Fruit fly (Drosophila melanogaster) whole organism, prepupa: ENCODE results near the gene CG31637.

Experiments used
- Blimp-1 ChIP-seq: fragments of 200-800 bp; sonication (Bioruptor generic); optimal IDR thresholded peaks from 3 replicates; lab custom pipeline; 2017; ENCODE audit warnings: missing biosample characterization, missing genetic modification characterization, mild to moderate bottlenecking, moderate library complexity, missing genetic modification reagents
- CG10669 ChIP-seq: fragments of 200-800 bp; sonication (Bioruptor generic); optimal IDR thresholded peaks from 3 replicates; lab custom pipeline; 2018; ENCODE audit warnings: missing biosample characterization, mild to moderate bottlenecking, missing genetic modification characterization, moderate library complexity
- CG11294 ChIP-seq: fragments of 200-800 bp; sonication (Bioruptor generic); IDR thresholded peaks from 2 replicates; pipeline ENCODE4 v1.3.6; 2022; ENCODE audit warnings: missing biosample characterization, missing genetic modification characterization
- CG11762 ChIP-seq: fragments of 200-800 bp; sonication (Bioruptor generic); optimal IDR thresholded peaks from 3 replicates; lab custom pipeline; 2016; ENCODE audit warnings: missing biosample characterization, missing genetic modification characterization; ENCODE audit not compliant: insufficient read depth
- CG11902 ChIP-seq: fragments of 200-800 bp; sonication (Bioruptor generic); optimal IDR thresholded peaks from 3 replicates; lab custom pipeline; 2016; ENCODE audit warnings: missing biosample characterization, missing genetic modification characterization
- CG15336 ChIP-seq: fragments of 200-800 bp; sonication (Bioruptor generic); IDR thresholded peaks from 2 replicates; pipeline ENCODE4 v1.3.6; 2022; ENCODE audit warnings: missing biosample characterization, missing genetic modification characterization
- CG3032 ChIP-seq: fragments of 200-800 bp; optimal IDR thresholded peaks from 2 replicates; lab custom pipeline; 2019; ENCODE audit warnings: missing biosample characterization, mild to moderate bottlenecking, missing genetic modification characterization, moderate library complexity
- CG32006 ChIP-seq: fragments of 200-800 bp; sonication (Bioruptor generic); optimal IDR thresholded peaks from 3 replicates; lab custom pipeline; 2017; ENCODE audit warnings: missing biosample characterization, mild to moderate bottlenecking, missing genetic modification characterization
- CG34406 ChIP-seq: fragments of 200-800 bp; sonication (Bioruptor generic); optimal IDR thresholded peaks from 3 replicates; lab custom pipeline; 2016; ENCODE audit warnings: missing biosample characterization, missing genetic modification characterization
- CG3919 ChIP-seq: fragments of 200-800 bp; sonication (Bioruptor generic); optimal IDR thresholded peaks from 3 replicates; lab custom pipeline; 2016; ENCODE audit warnings: missing biosample characterization, missing genetic modification characterization
- CG4318 ChIP-seq: fragments of 200-800 bp; sonication (Bioruptor generic); optimal IDR thresholded peaks from 3 replicates; lab custom pipeline; 2017; ENCODE audit warnings: missing biosample characterization, mild to moderate bottlenecking, missing genetic modification characterization
- CG6163 ChIP-seq: fragments of 200-800 bp; sonication (Bioruptor generic); IDR thresholded peaks from 3 replicates; pipeline ENCODE4 v1.3.6; 2022; ENCODE audit warnings: missing biosample characterization, missing genetic modification characterization
- CG6276 ChIP-seq: fragments of 200-800 bp; sonication (Bioruptor generic); optimal IDR thresholded peaks from 2 replicates; lab custom pipeline; 2017; ENCODE audit warnings: missing biosample characterization, mild to moderate bottlenecking, missing genetic modification characterization
- CG6792 ChIP-seq: fragments of 200-800 bp; sonication (Bioruptor generic); optimal IDR thresholded peaks from 3 replicates; lab custom pipeline; 2016; ENCODE audit warnings: missing biosample characterization, missing genetic modification characterization
- CG6854 ChIP-seq: fragments of 200-800 bp; sonication (Bioruptor generic); optimal IDR thresholded peaks from 2 replicates; lab custom pipeline; 2017; ENCODE audit warnings: missing biosample characterization, mild to moderate bottlenecking, missing genetic modification characterization
- CG8119 ChIP-seq: fragments of 200-800 bp; sonication (Bioruptor generic); IDR thresholded peaks from 3 replicates; pipeline ENCODE4 v1.3.6; 2022; ENCODE audit warnings: missing biosample characterization, missing genetic modification characterization
- CG8319 ChIP-seq: fragments of 200-800 bp; sonication (Bioruptor generic); optimal IDR thresholded peaks from 3 replicates; lab custom pipeline; 2016; ENCODE audit warnings: missing biosample characterization, missing genetic modification characterization
- CG9139 ChIP-seq: fragments of 200-800 bp; sonication (Bioruptor generic); optimal IDR thresholded peaks from 3 replicates; lab custom pipeline; 2017; ENCODE audit warnings: missing biosample characterization, mild to moderate bottlenecking, missing genetic modification characterization
- Eip75B ChIP-seq: fragments of 200-800 bp; sonication (Bioruptor generic); optimal IDR thresholded peaks from 3 replicates; lab custom pipeline; 2016; ENCODE audit warnings: missing biosample characterization, missing genetic modification characterization
- Eip78C ChIP-seq: fragments of 200-800 bp; sonication (Bioruptor generic); peaks from one replicate; lab custom pipeline; 2016; ENCODE audit warnings: missing biosample characterization, missing genetic modification characterization
- Eip93F ChIP-seq: fragments of 200-800 bp; sonication (Bioruptor generic); optimal IDR thresholded peaks from 2 replicates; lab custom pipeline; 2016; ENCODE audit warnings: missing biosample characterization, mild to moderate bottlenecking, missing genetic modification characterization
- Ets21C ChIP-seq: fragments of 200-800 bp; sonication (Bioruptor generic); optimal IDR thresholded peaks from 3 replicates; lab custom pipeline; 2016; ENCODE audit warnings: missing biosample characterization, missing genetic modification characterization
- Ets96B ChIP-seq: fragments of 200-800 bp; optimal IDR thresholded peaks from 2 replicates; lab custom pipeline; 2019; ENCODE audit warnings: missing biosample characterization, mild to moderate bottlenecking, missing genetic modification characterization, moderate library complexity
- Hr38 ChIP-seq: sonication (Bioruptor generic); optimal IDR thresholded peaks from 2 replicates; lab custom pipeline; 2016; ENCODE audit warnings: missing biosample characterization, missing genetic modification characterization
- Hr39 ChIP-seq: fragments of 200-800 bp; sonication (Bioruptor generic); optimal IDR thresholded peaks from 2 replicates; lab custom pipeline; 2016; ENCODE audit warnings: missing biosample characterization, missing genetic modification characterization
- Met ChIP-seq: fragments of 200-800 bp; sonication (Bioruptor generic); optimal IDR thresholded peaks from 3 replicates; lab custom pipeline; 2016; ENCODE audit warnings: missing biosample characterization, missing genetic modification characterization
- Sox102F ChIP-seq: fragments of 200-800 bp; sonication (Bioruptor generic); optimal IDR thresholded peaks from 2 replicates; lab custom pipeline; 2016; ENCODE audit warnings: missing biosample characterization, mild to moderate bottlenecking, missing genetic modification characterization
- Sox14 ChIP-seq: fragments of 200-800 bp; sonication (Bioruptor generic); optimal IDR thresholded peaks from 3 replicates; lab custom pipeline; 2016; ENCODE audit warnings: missing biosample characterization, missing genetic modification characterization
- Sox15 ChIP-seq: fragments of 200-800 bp; sonication (Bioruptor generic); optimal IDR thresholded peaks from 3 replicates; lab custom pipeline; 2016; ENCODE audit warnings: missing biosample characterization, missing genetic modification characterization
- achi ChIP-seq: fragments of 200-800 bp; sonication (Bioruptor generic); optimal IDR thresholded peaks from 3 replicates; lab custom pipeline; 2016; ENCODE audit warnings: missing biosample characterization, missing genetic modification characterization
- acj6 ChIP-seq: fragments of 200-800 bp; sonication (Bioruptor generic); optimal IDR thresholded peaks from 3 replicates; lab custom pipeline; 2016; ENCODE audit warnings: missing biosample characterization, missing genetic modification characterization
- cyc ChIP-seq: fragments of 200-800 bp; sonication (Bioruptor generic); optimal IDR thresholded peaks from 3 replicates; lab custom pipeline; 2016; ENCODE audit warnings: missing biosample characterization, missing genetic modification characterization
- dac ChIP-seq: fragments of 200-800 bp; sonication (Bioruptor generic); optimal IDR thresholded peaks from 2 replicates; lab custom pipeline; 2017; ENCODE audit warnings: missing biosample characterization, mild to moderate bottlenecking, missing genetic modification characterization
- dsx ChIP-seq: fragments of 200-800 bp; optimal IDR thresholded peaks from 3 replicates; lab custom pipeline; 2019; ENCODE audit warnings: missing biosample characterization, mild to moderate bottlenecking, missing genetic modification characterization, moderate library complexity; ENCODE audit not compliant: poor library complexity, severe bottlenecking
- eg ChIP-seq: fragments of 200-800 bp; sonication (Bioruptor generic); IDR thresholded peaks from 3 replicates; pipeline ENCODE4 v1.3.6; 2022; ENCODE audit warnings: missing biosample characterization, missing genetic modification characterization
- esn ChIP-seq: fragments of 200-800 bp; sonication (Bioruptor generic); optimal IDR thresholded peaks from 2 replicates; lab custom pipeline; 2016; ENCODE audit warnings: missing biosample characterization, mild to moderate bottlenecking, missing genetic modification characterization, moderate library complexity
- fd85E ChIP-seq: fragments of 200-800 bp; sonication (Bioruptor generic); optimal IDR thresholded peaks from 3 replicates; lab custom pipeline; 2016; ENCODE audit warnings: missing biosample characterization, missing genetic modification characterization
- fkh ChIP-seq: fragments of 200-800 bp; sonication (Bioruptor generic); optimal IDR thresholded peaks from 3 replicates; lab custom pipeline; 2017; ENCODE audit warnings: missing biosample characterization, mild to moderate bottlenecking, missing genetic modification characterization, moderate library complexity
- net ChIP-seq: fragments of 200-800 bp; sonication (Bioruptor generic); optimal IDR thresholded peaks from 3 replicates; lab custom pipeline; 2016; ENCODE audit warnings: missing biosample characterization, missing genetic modification characterization
- spab ChIP-seq: fragments of 200-800 bp; sonication (Bioruptor generic); optimal IDR thresholded peaks from 2 replicates; lab custom pipeline; 2017; ENCODE audit warnings: missing biosample characterization, mild to moderate bottlenecking, missing genetic modification characterization, missing genetic modification reagents
- ss ChIP-seq, 2 experiments: fragments of 200-800 bp; sonication (Bioruptor generic); optimal IDR thresholded peaks; 2 replicates in 1 of 2; 3 replicates in 1 of 2; lab custom pipeline; 2017 to 2018; ENCODE audit warnings: mild to moderate bottlenecking in 2 of 2, missing biosample characterization in 2 of 2, missing genetic modification characterization in 2 of 2, moderate library complexity in 1 of 2
- svp ChIP-seq: fragments of 200-800 bp; sonication (Bioruptor generic); peaks from one replicate; lab custom pipeline; 2016; ENCODE audit warnings: missing biosample characterization, missing genetic modification characterization
- vri ChIP-seq: fragments of 200-800 bp; sonication (Bioruptor generic); optimal IDR thresholded peaks from 3 replicates; lab custom pipeline; 2016; ENCODE audit warnings: missing biosample characterization, mild to moderate bottlenecking, missing genetic modification characterization

The CG31637 gene

dm6 chr2L:6490783-6491249, 7.6 kb upstream of the CG31637 start, which contains the start of the genes Phf5a and CG31638 (continued):
- peak; percentile 87 for TF ChIP-seq CG11762 (GFP tag; lab: Kevin White, UChicago)
- peak; percentile 93 for TF ChIP-seq esn (GFP tag; lab: Kevin White, UChicago)
- peak; percentile 56 for TF ChIP-seq CG11902 (GFP tag; lab: Kevin White, UChicago)
- peak; percentile 88 for TF ChIP-seq CG10669
- TF ChIP-seq CG9139 (GFP tag; lab: Kevin White, UChicago), result no peak
- TF ChIP-seq CG4318 (GFP tag; lab: Kevin White, UChicago), result no peak
- peak; percentile 79 for TF ChIP-seq CG34406
- TF ChIP-seq fkh, result peak; percentile 58
- TF ChIP-seq Eip93F (GFP tag; lab: Kevin White, UChicago), result no peak
- TF ChIP-seq Hr39 (GFP tag; lab: Kevin White, UChicago), result no peak
- peak; percentile 85 for TF ChIP-seq CG15336 (GFP tag; lab: Robert Waterston, UW)
- TF ChIP-seq cyc (GFP tag; lab: Kevin White, UChicago), result peak; percentile 36
- TF ChIP-seq acj6 (GFP tag; lab: Kevin White, UChicago), result no peak
- no peak for TF ChIP-seq Met (GFP tag; lab: Kevin White, UChicago)
- TF ChIP-seq net (GFP tag; lab: Kevin White, UChicago), result no peak
- no peak for TF ChIP-seq Sox15 (GFP tag; lab: Kevin White, UChicago)
- TF ChIP-seq Eip75B (GFP tag; lab: Kevin White, UChicago), result no peak
- no peak for TF ChIP-seq Sox102F (GFP tag; lab: Kevin White, UChicago)
- peak; percentile 74 for TF ChIP-seq achi (GFP tag; lab: Kevin White, UChicago)
- peak; percentile 95 for TF ChIP-seq CG3032 (tag; lab: Kevin White, UChicago)
- TF ChIP-seq Ets96B (tag; lab: Kevin White, UChicago), result peak; percentile 42
- no peak for TF ChIP-seq vri (GFP tag; lab: Kevin White, UChicago)
- peak; percentile 90 for TF ChIP-seq dac (GFP tag; lab: Kevin White, UChicago)
- TF ChIP-seq eg (GFP tag; lab: Robert Waterston, UW), result peak; percentile 97
- TF ChIP-seq fd85E (GFP tag; lab: Kevin White, UChicago), result no peak
- peak; percentile 82 for TF ChIP-seq Ets21C (GFP tag; lab: Kevin White, UChicago)
- TF ChIP-seq Blimp-1 (GFP tag; lab: Kevin White, UChicago), result peak; percentile 98
- TF ChIP-seq CG11294 (GFP tag; lab: Robert Waterston, UW), result peak; percentile 91
- peak; percentile 32 for TF ChIP-seq Hr38 (GFP tag; lab: Kevin White, UChicago)
- no peak for TF ChIP-seq ss (GFP tag; optimal IDR thresholded peaks at IDR 0.05; lab: Kevin White, UChicago)
- peak; percentile 76 for TF ChIP-seq CG6854
- no peak for TF ChIP-seq CG6276 (GFP tag; lab: Kevin White, UChicago)
- TF ChIP-seq CG3919 (GFP tag; lab: Kevin White, UChicago), result peak; percentile 53
- TF ChIP-seq CG6792 (GFP tag; lab: Kevin White, UChicago), result peak; percentile 75

dm6 chr2L:6494405-6494816, 4.0 kb upstream of the CG31637 start, which contains the start of gene CG9547:
TSS of gene CG9547 (minus strand) at chr2L:6494532.
- TF ChIP-seq CG15336 (GFP tag; lab: Robert Waterston, UW) (peak; percentile 17; the same call in 1 of the 2 replicates), Ets96B (tag; lab: Kevin White, UChicago) (no peak), fkh (peak; percentile 80), Ets21C (GFP tag; lab: Kevin White, UChicago) (no peak), vri (GFP tag; lab: Kevin White, UChicago) (peak; percentile 52), CG6854 (peak; percentile 58), CG3032 (tag; lab: Kevin White, UChicago) (no peak), dac (GFP tag; lab: Kevin White, UChicago) (no peak), esn (GFP tag; lab: Kevin White, UChicago) (peak; percentile 17), CG6163 (peak; percentile 53), acj6 (GFP tag; lab: Kevin White, UChicago) (no peak), cyc (GFP tag; lab: Kevin White, UChicago) (no peak), CG8119 (no peak), svp (GFP tag; lab: Kevin White, UChicago) (peak; percentile 88), Sox14 (GFP tag; lab: Kevin White, UChicago) (peak; percentile 14), dsx (GFP tag; lab: Kevin White, UChicago) (peak; percentile 80), spab (GFP tag; lab: Kevin White, UChicago) (no peak), CG6276 (GFP tag; lab: Kevin White, UChicago) (no peak), Eip78C (GFP tag; lab: Kevin White, UChicago) (peak; percentile 53), Met (GFP tag; lab: Kevin White, UChicago) (no peak), CG34406 (no peak), CG9139 (GFP tag; lab: Kevin White, UChicago) (no peak), eg (GFP tag; lab: Robert Waterston, UW) (peak; percentile 58; the same call in 2 of the 3 replicates), CG8319 (GFP tag; lab: Kevin White, UChicago) (no peak), net (GFP tag; lab: Kevin White, UChicago) (peak; percentile 11), CG32006 (GFP tag; lab: Kevin White, UChicago) (no peak), CG3919 (GFP tag; lab: Kevin White, UChicago) (peak; percentile 30)
